Worm (Caenorhabditis elegans): Measurements from ENCODE around the gene sdc-3.

Gene sdc-3

ce11 chrV:15028896-15029519 is 19.0 kb downstream of the sdc-3 start, which contains the start of gene F14H8.8 (continued):
- TF ChIP-seq hsf-1 (GFP tag; IDR thresholded peaks at IDR 0.05) (peak; percentile 75), snpc-3.4 (tag; optimal IDR thresholded peaks at IDR 0.05) (peak; percentile 96), snpc-1.3 (tag; optimal IDR thresholded peaks at IDR 0.05; ENCODE audit: insufficient read depth) (peak; percentile 93)

- TF ChIP-seq mel-28 (tag; optimal IDR thresholded peaks at IDR 0.05; ENCODE audit: borderline replicate concordance) = no peak
- TF ChIP-seq Y53F4B.3 (GFP tag; IDR thresholded peaks at IDR 0.05) = no peak
Observed at ce11 chrV:15023544-15023943, 24.5 kb downstream of the sdc-3 start, which contains the start of gene F14H8.4. Gene F14H8.4, plus strand, starts transcription at chrV:15023844.

DNA sequence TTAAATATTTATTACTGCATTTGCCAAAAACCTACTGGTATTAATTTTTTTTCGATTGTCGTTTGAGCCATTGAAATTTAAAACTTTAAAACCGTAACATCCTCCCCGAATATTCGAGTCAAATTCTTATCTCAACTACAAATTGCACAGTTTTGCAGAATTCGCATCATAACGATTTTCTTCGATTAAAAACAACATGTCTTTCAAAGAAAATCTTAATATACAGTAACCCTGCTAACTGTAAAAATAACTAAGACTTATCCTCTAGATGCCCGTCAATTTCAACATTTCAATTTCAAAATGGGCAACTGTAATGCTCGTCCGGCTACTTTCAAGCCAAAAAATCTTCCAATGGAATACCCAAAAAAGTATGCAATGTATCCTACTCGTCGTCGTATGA is 27.3 kb downstream of the sdc-3 start, which contains the start of gene F14H8.5:
TSS of gene F14H8.5 (plus strand) at position 301 of the 400 bp plus-strand sequence.
- TF ChIP-seq let-526 (GFP tag; IDR thresholded peaks at IDR 0.05) (no peak), ztf-28 (GFP tag; IDR thresholded peaks at IDR 0.05) (no peak), sptf-2 (GFP tag; optimal IDR thresholded peaks at IDR 0.05) (no peak), mcd-1 (GFP tag; IDR thresholded peaks at IDR 0.05) (no peak), aptf-3 (GFP tag; IDR thresholded peaks at IDR 0.05) (no peak), K11D2.4 (GFP tag; IDR thresholded peaks at IDR 0.05) (no peak), nhr-27 (tag; optimal IDR thresholded peaks at IDR 0.05) (no peak), F23B12.7 (tag; optimal IDR thresholded peaks at IDR 0.05; ENCODE audit: insufficient read depth) (no peak), rpc-1 (optimal IDR thresholded peaks at IDR 0.05) (no peak), rpc-1 (tag; optimal IDR thresholded peaks at IDR 0.05) (no peak), D2030.7 (GFP tag; IDR thresholded peaks at IDR 0.05) (no peak), chd-7 (tag; optimal IDR thresholded peaks at IDR 0.05) (no peak), hlh-26 (GFP tag; conservative IDR thresholded peaks at IDR 0.05) (no peak), nhr-179 (tag; optimal IDR thresholded peaks at IDR 0.05) (no peak), Y53F4B.3 (GFP tag; IDR thresholded peaks at IDR 0.05) (no peak), ceh-79 (tag; optimal IDR thresholded peaks at IDR 0.05) (no peak), F57A8.1 (GFP tag; optimal IDR thresholded peaks at IDR 0.05) (no peak), unc-130 (GFP tag; optimal IDR thresholded peaks at IDR 0.05) (no peak), ztf-26 (tag; optimal IDR thresholded peaks at IDR 0.05) (no peak), ceh-91 (GFP tag; IDR thresholded peaks at IDR 0.05) (no peak)

- TF ChIP-seq ets-4 (GFP tag; optimal IDR thresholded peaks at IDR 0.05) = no peak
- no peak for TF ChIP-seq mxl-1 (tag; optimal IDR thresholded peaks at IDR 0.05)
- no peak for TF ChIP-seq attf-5 (GFP tag; optimal IDR thresholded peaks at IDR 0.05)
- no peak for TF ChIP-seq hlh-12 (tag; optimal IDR thresholded peaks at IDR 0.05)
- TF ChIP-seq cebp-1 (GFP tag; IDR thresholded peaks at IDR 0.05) = no peak
- no peak for TF ChIP-seq cebp-1 (tag; optimal IDR thresholded peaks at IDR 0.05)
- no peak for TF ChIP-seq let-526 (GFP tag; IDR thresholded peaks at IDR 0.05)
- TF ChIP-seq pbrm-1 (GFP tag; IDR thresholded peaks at IDR 0.05) = no peak
- no peak for TF ChIP-seq akir-1 (GFP tag; optimal IDR thresholded peaks at IDR 0.05)
Observed at ce11 chrV:15020229-15020628, 27.8 kb downstream of the sdc-3 start, which contains the start of gene F14H8.2. Gene F14H8.2, minus strand, starts transcription at chrV:15020329.
